Worm (Caenorhabditis elegans) whole organism, dauer: ENCODE measurements around the gene ceh-13.
"Not testable (repeated sequence)": the region's sequence is repeated elsewhere in the genome, so short reads cannot be mapped to it uniquely, and the experiment has no call there.

Experiments used
- unc-62 ChIP-seq: sonication (generic microtip); optimal IDR thresholded peaks from 2 replicates; lab custom pipeline; 2017; ENCODE audit warnings: missing biosample characterization, missing genetic modification reagents, missing genetic modification characterization

ceh-13 gene

DNA sequence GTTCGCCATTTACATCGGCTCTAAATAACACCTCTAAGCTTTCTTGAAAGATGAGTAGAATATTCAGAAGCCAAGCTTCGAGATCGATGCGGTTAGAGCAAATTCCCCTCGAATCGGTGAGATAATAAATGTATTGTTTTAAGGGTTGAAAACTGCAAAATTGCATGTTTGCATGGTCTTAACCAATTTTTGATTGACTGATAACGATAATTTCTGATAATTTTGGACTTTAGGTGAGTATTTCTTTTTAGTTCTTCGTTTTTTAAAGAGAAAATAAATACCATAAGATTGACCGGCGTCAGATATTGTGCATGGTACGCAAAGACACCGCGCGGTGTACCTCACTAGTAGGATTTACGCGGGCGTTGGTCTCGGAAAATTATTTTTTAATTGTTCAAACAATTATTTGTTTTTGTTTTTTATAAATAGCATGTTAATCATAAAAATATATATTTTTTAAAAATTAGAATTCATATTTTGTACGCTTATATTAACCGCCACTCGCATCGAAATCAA, 28.7 kb downstream of the ceh-13 start, which contains the start of gene cup-5:
cup-5 (plus strand) TSS at position 51 of the 516 bp plus-strand sequence.
- no peak for TF ChIP-seq unc-62 (GFP tag; lab: Kevin White, UChicago)

DNA sequence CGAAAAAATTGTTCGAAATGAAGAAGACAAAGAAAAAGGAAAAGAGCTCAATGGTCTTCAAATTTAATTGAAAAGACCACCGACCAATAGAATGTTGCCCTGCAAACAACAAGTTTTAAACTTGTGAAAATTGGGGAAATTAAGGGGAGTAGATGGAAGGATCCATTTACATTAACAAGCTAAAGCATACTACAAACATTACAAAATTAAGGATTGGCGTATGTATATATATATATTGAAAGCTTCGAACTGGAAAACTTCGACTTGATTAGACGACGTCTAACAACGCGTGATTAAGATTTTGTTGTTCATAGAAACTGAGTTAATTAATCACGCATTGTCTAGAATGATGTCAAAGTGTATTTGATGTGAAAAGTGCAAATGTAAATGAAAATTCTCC, 32.8 kb downstream of the ceh-13 start, which contains the start of gene R13A5.15:
R13A5.15 (minus strand) TSS at position 101 of the 400 bp plus-strand sequence.
- no peak for TF ChIP-seq unc-62 (GFP tag; lab: Kevin White, UChicago)

- TF ChIP-seq unc-62 (GFP tag; lab: Kevin White, UChicago): no peak
These were observed 37.9 kb downstream of the ceh-13 start, which contains the start of gene R13A5.11 for ce11 chrIII:7593285-7593928. Gene R13A5.11, minus strand, starts transcription at chrIII:7593335.

ce11 chrIII:7594482-7594881, 39.0 kb downstream of the ceh-13 start, which contains the start of gene Y80D4G.2:
Gene Y80D4G.2, minus strand, starts transcription at chrIII:7594582.
- TF ChIP-seq unc-62 (GFP tag; lab: Kevin White, UChicago): not testable (repeated sequence)
